Worm (Caenorhabditis elegans) whole organism, early embryonic: Measurements from ENCODE around the gene cpr-1.

Experiments
- B0310.2 ChIP-seq: sonication (generic microtip); optimal IDR thresholded peaks from 2 replicates; lab custom pipeline; 2016; ENCODE audit warnings: mild to moderate bottlenecking, missing genetic modification characterization, missing compliant biosample characterization
- F13C5.2 ChIP-seq: sonication (generic microtip); optimal IDR thresholded peaks from 2 replicates; lab custom pipeline; 2017; ENCODE audit warnings: mild to moderate bottlenecking, missing genetic modification characterization, inconsistent platforms, missing compliant biosample characterization
- aly-1 ChIP-seq: sonication (generic microtip); optimal IDR thresholded peaks from 2 replicates; lab custom pipeline; 2016; ENCODE audit warnings: missing genetic modification characterization, missing compliant biosample characterization
- ama-1 ChIP-seq: fragments of 150-350 bp; optimal IDR thresholded peaks from 2 replicates; lab custom pipeline; 2014
- ceh-13 ChIP-seq: fragments of 200-800 bp; sonication (Bioruptor generic); optimal IDR thresholded peaks from 2 replicates; lab custom pipeline; 2018; ENCODE audit warnings: mild to moderate bottlenecking, missing genetic modification characterization, missing compliant biosample characterization
- ceh-36 ChIP-seq: sonication (generic microtip); optimal IDR thresholded peaks from 2 replicates; lab custom pipeline; 2016; ENCODE audit warnings: missing genetic modification characterization, inconsistent platforms, missing compliant biosample characterization
- ets-7 ChIP-seq: sonication (generic microtip); optimal IDR thresholded peaks from 2 replicates; lab custom pipeline; 2016; ENCODE audit warnings: missing genotype, missing genetic modification characterization, missing compliant biosample characterization
- flt-1 ChIP-seq: fragments of 200-800 bp; sonication (Bioruptor generic); IDR thresholded peaks from 2 replicates; pipeline ENCODE4 v1.3.6; 2022; ENCODE audit warnings: missing genetic modification characterization, missing compliant biosample characterization
- hmbx-1 ChIP-seq: sonication (generic microtip); optimal IDR thresholded peaks from 2 replicates; lab custom pipeline; 2016; ENCODE audit warnings: mild to moderate bottlenecking, missing genetic modification characterization, missing compliant biosample characterization
- hmg-4 ChIP-seq: fragments of 200-800 bp; sonication (Bioruptor generic); optimal IDR thresholded peaks from 2 replicates; lab custom pipeline; 2018; ENCODE audit warnings: mild to moderate bottlenecking, missing genetic modification characterization, missing compliant biosample characterization
- hnd-1 ChIP-seq: sonication (generic microtip); optimal IDR thresholded peaks from 2 replicates; lab custom pipeline; 2016; ENCODE audit warnings: missing genetic modification characterization, missing compliant biosample characterization
- pes-1 ChIP-seq: fragments of 200-800 bp; sonication (Bioruptor generic); IDR thresholded peaks from 2 replicates; pipeline ENCODE4 v1.3.6; 2022; ENCODE audit warnings: missing genetic modification reagents, missing genetic modification characterization, missing compliant biosample characterization
- scrt-1 ChIP-seq: fragments of 200-800 bp; sonication (Bioruptor generic); IDR thresholded peaks from 2 replicates; pipeline ENCODE4 v1.3.6; 2022; ENCODE audit warnings: missing genetic modification characterization, missing compliant biosample characterization
- sea-1 ChIP-seq: fragments of 200-800 bp; sonication (Bioruptor generic); conservative IDR thresholded peaks from 2 replicates; pipeline ENCODE4 v1.3.6; 2022; ENCODE audit warnings: missing genetic modification characterization, missing compliant biosample characterization
- tbx-11 ChIP-seq: fragments of 200-800 bp; sonication (Bioruptor generic); IDR thresholded peaks from 2 replicates; pipeline ENCODE4 v1.3.6; 2022; ENCODE audit warnings: missing genetic modification characterization, missing compliant biosample characterization
- tbx-37 ChIP-seq: fragments of 200-800 bp; sonication (Bioruptor generic); conservative IDR thresholded peaks from 2 replicates; pipeline ENCODE4 v1.3.6; 2022; ENCODE audit warnings: missing genetic modification reagents, missing genetic modification characterization, missing compliant biosample characterization
- tra-4 ChIP-seq: sonication (generic microtip); optimal IDR thresholded peaks from 2 replicates; lab custom pipeline; 2017; ENCODE audit warnings: missing genetic modification characterization, missing compliant biosample characterization

Gene cpr-1

DNA sequence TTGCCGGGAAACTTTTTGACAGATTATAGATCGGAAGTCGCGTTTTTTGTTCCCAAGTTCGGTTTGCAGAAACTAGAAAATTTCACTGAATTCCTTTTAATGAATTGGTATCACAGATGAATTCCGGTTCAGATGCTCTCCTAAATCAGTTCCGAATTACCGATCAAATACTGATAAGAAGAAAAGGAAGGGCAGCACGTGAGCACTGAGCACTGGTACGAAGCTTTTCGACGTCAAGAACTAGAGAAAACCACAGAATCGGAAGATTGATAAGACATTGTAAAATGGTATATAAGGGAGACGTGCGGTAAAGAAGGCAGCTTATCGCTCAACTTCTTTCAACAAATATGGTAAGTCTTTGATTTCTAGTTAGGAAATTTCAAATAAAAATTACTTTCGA lies at the start of gene cpr-1:
TSS of gene cpr-1 (plus strand) at position 319 of the 400 bp plus-strand sequence.
- no peak for TF ChIP-seq tra-4 (tag; lab: Kevin White, UChicago)
- TF ChIP-seq tbx-37 (GFP tag; lab: Robert Waterston, UW): no peak
- no peak for TF ChIP-seq tbx-11 (GFP tag; lab: Robert Waterston, UW)
- TF ChIP-seq sea-1 (GFP tag; lab: Robert Waterston, UW): no peak

DNA sequence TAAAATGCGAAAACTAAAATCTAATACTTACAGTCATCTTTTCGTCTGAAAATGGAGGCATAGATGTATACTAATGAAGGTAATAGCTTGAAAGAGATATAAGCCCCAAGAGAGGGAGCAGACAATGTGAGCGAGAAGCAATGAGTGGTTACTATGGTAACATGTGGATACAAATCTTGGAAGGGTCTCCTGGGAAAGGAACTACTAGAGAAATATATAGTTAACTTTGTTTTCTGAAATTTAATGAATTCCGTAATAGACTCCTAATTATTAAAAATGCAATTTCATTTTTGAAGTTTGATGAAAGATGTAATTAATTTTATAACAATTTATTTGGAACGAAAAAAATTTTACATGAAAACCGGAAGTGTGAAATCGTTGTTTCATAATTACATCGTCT lies 48.0 kb upstream of the cpr-1 start, which contains the start of gene osm-6:
TSS of gene osm-6 (minus strand) at position 101 of the 400 bp plus-strand sequence.
- TF ChIP-seq aly-1: no peak
- TF ChIP-seq tra-4 (tag; lab: Kevin White, UChicago): no peak
- TF ChIP-seq F13C5.2 (tag; lab: Kevin White, UChicago): no peak
- TF ChIP-seq sea-1 (GFP tag; lab: Robert Waterston, UW): no peak

DNA sequence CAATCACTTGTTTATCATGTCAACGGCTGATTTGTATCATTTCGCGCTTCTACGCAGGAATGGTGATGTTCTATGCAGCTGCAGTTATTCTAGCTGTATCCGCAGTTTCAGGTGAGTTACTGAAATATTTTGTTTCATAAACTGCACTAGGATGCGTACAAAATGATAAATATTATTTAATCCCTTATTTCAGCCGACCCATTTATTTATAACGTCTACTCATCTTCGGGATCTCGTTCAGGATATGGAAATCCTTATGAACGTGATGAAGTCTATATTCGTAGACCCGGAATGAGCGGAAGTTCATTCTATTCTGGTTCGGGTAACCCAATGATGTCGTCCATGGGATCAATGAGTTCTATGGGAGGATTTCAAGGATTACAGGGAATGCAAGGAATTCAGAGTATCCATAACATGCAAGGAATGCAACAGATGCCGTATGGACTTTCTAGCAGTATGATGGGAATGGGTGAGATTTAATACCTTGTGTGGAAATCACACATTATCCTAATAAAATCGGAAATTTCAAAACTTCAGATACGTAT lies 46.2 kb upstream of the cpr-1 start, which contains the start of gene F58H1.2:
TSS of gene F58H1.2 (plus strand) at position 51 of the 545 bp plus-strand sequence.
- no peak for TF ChIP-seq hmbx-1
- TF ChIP-seq hnd-1 (tag; lab: Kevin White, UChicago): no peak
- no peak for TF ChIP-seq flt-1 (GFP tag; lab: Robert Waterston, UW)
- TF ChIP-seq tbx-37 (GFP tag; lab: Robert Waterston, UW): no peak

DNA sequence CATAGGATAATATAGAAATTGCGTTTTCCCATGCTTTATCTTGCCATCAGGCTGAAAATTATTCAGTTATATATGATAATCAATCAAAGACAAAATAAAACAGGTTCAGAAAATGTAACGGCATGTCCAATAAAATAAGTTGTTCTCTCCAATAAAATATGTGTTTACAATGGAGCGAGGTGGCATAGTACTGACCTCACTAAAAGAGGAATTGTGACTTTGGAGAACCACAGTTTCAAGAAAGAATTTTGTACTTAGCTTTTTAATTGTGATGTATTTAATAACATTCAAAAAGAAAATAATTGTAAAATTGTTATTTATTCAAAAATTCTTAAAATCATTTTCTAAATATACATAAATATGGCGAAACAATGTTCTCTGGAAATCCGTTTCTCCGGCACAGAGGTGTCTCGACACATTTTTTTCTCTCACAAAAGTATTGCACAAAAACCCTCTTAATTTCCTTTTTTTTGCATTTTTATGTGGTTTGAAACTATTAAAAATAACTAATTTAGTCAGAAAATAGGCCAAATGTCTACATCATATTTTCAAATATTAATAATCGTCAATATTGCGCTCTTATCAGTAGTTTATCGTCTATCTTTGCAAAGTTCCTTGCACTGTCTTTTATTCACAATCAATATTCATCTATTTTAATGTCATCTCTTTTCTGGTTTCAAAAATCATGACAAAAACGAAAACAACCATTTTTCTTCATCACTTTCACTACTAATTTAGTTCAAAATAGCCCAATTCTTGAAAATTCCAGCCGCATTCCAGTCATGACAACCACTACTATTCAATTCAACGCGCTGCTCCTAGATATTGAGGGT lies 41.9 kb upstream of the cpr-1 start, which contains the start of the genes aman-2 and F58H1.3:
TSS of gene aman-2 (minus strand) at position 51 of the 833 bp plus-strand sequence.
TSS of gene F58H1.3 (plus strand) at position 783 of the 833 bp plus-strand sequence.
- TF ChIP-seq aly-1: no peak
- peak; percentile 30 for TF ChIP-seq F13C5.2 (tag; lab: Kevin White, UChicago)
- TF ChIP-seq tbx-37 (GFP tag; lab: Robert Waterston, UW): peak; percentile 18; the same call in 1 of the 2 replicates
- no peak for TF ChIP-seq ceh-36 (tag; lab: Kevin White, UChicago)
- peak; percentile 14 for TF ChIP-seq tra-4 (tag; lab: Kevin White, UChicago)
- TF ChIP-seq sea-1 (GFP tag; lab: Robert Waterston, UW): no peak
- TF ChIP-seq tbx-11 (GFP tag; lab: Robert Waterston, UW): no peak
- no peak for TF ChIP-seq scrt-1 (GFP tag; lab: Robert Waterston, UW)
- peak; percentile 34 for TF ChIP-seq hmbx-1

DNA sequence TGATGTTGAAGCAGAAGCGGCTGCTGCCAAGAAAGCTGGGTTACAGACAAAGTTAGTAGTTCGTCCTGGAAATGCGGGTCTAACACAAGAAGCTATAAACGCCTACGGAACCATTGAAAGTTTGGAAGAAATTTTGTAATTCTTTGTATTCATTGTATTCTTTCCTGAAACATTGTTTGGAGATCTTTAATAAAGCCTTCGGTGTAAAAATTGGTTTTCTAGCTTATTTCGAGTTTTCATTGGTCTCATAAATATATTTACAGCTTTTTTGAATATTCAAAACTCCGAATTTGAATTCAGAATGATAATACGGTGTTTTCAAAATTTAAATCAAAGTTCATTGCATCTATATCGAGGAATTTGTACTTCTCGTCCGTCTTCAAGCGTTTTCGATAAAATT lies 40.5 kb upstream of the cpr-1 start, which contains the start of gene F58H1.8:
TSS of gene F58H1.8 (plus strand) at position 301 of the 400 bp plus-strand sequence.
- no peak for TF ChIP-seq pes-1 (GFP tag; lab: Robert Waterston, UW)
- TF ChIP-seq ceh-36 (tag; lab: Kevin White, UChicago): no peak
- TF ChIP-seq B0310.2 (tag; lab: Kevin White, UChicago): no peak
- TF ChIP-seq ceh-13 (GFP tag; lab: Kevin White, UChicago): no peak
- TF ChIP-seq hmbx-1: no peak
- no peak for TF ChIP-seq sea-1 (GFP tag; lab: Robert Waterston, UW)
- TF ChIP-seq ama-1 (lab: Kevin White, UChicago): no peak

DNA sequence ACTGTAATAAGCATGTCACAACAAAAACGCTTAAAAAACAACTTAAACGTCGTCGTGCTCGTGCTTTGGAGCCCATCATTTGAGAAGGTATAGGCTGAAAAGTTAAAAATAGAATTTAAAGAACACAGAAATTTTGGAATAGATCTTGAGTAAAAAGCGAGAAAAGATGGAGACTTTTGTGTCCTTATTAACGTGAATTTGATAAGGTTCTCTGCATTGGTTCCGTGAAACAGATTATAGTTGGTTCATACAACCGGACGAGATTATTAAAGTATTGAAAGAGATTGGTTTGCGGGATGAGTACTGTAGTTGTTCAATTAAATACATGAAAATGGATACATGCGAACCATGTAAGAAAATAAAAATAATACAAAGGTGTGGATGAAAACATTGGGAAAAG lies 37.6 kb upstream of the cpr-1 start, which contains the start of gene gpla-1:
TSS of gene gpla-1 (minus strand) at position 101 of the 400 bp plus-strand sequence.
- TF ChIP-seq hnd-1 (tag; lab: Kevin White, UChicago) (no peak), tbx-11 (GFP tag; lab: Robert Waterston, UW) (no peak), aly-1 (no peak), ets-7 (tag; lab: Kevin White, UChicago) (no peak), scrt-1 (GFP tag; lab: Robert Waterston, UW) (no peak), hmbx-1 (no peak)

DNA sequence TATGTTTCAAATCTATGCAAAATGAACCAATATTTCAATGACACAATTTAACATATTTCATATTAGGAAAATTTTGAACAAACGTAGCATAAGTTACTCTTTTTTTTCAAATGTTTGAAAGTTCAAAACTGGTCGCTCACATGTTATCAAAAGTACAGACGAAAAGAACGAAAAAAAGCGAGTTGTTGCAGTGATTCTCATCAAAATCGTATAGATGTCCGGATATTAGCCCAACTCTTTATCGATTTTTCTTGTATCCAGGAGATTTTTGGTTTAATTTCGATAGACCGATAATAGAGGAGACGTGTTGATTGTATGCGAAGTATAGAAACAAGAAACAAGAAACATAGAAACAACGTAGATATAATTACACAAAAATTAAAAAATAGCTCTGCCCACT lies 35.0 kb upstream of the cpr-1 start:
- TF ChIP-seq ets-7 (tag; lab: Kevin White, UChicago): no peak
- no peak for TF ChIP-seq tbx-11 (GFP tag; lab: Robert Waterston, UW)
- TF ChIP-seq ama-1 (lab: Kevin White, UChicago): no peak
- no peak for TF ChIP-seq flt-1 (GFP tag; lab: Robert Waterston, UW)
- no peak for TF ChIP-seq tra-4 (tag; lab: Kevin White, UChicago)
- no peak for TF ChIP-seq F13C5.2 (tag; lab: Kevin White, UChicago)
- no peak for TF ChIP-seq hmg-4 (GFP tag; lab: Kevin White, UChicago)
- no peak for TF ChIP-seq hmbx-1
- no peak for TF ChIP-seq aly-1

DNA sequence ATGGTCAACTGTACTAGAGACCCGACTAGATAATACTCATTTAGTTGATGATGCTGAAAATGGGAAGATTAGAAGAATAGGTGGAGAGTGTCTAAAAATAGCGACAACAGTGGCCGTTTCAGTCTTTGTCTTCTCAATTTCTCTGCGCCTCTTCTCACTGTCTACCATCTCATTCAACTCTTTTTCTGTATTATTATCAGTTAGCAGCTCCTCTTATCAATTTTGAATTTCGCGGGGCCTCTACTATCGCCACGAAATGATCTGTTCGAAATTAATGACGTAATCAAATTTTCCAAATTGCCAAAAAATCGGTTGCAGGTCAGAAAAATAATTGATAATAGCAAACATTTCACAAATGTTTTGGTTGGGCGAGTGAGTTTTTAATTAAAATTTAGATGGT lies 33.7 kb upstream of the cpr-1 start:
- TF ChIP-seq ceh-13 (GFP tag; lab: Kevin White, UChicago) (no peak), hmbx-1 (no peak), pes-1 (GFP tag; lab: Robert Waterston, UW) (no peak), scrt-1 (GFP tag; lab: Robert Waterston, UW) (no peak), flt-1 (GFP tag; lab: Robert Waterston, UW) (no peak), aly-1 (no peak), B0310.2 (tag; lab: Kevin White, UChicago) (no peak), ceh-36 (tag; lab: Kevin White, UChicago) (no peak)
